Worm (Caenorhabditis elegans): ENCODE measurements around the gene snn-1.
A peak's percentile ranks its signal among the peaks of the same experiment; 100 is the strongest.

DNA sequence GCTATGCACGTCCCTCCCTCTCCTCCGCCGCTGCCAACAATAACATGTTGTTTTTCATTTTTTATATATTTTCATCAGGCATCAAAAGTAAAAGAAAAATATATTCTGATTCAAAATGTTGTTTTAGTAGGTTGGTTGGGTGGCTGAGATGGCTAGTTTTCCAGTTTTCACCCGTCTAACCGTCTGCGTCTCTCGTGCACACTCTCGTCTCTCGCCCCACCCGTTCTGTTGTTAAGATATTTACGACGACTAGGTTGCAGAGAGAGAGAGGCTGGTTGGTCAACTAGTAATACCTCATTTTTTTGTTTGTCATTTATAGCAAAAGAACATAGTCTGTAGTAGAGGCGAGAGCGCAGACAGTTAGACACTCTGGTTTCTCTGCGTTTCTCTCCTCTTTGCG is 23.7 kb upstream of the snn-1 start:
- TF ChIP-seq R02D3.7 (tag; optimal IDR thresholded peaks at IDR 0.05): no peak
- TF ChIP-seq unc-62 (GFP tag; optimal IDR thresholded peaks at IDR 0.05 in 1 of 2): peak in 1 of 2 experiments; percentile 38
- no peak for TF ChIP-seq unc-62 (tag; optimal IDR thresholded peaks at IDR 0.05)
- TF ChIP-seq aly-2 (tag; optimal IDR thresholded peaks at IDR 0.05): no peak
- no peak for TF ChIP-seq nhr-28 (tag; optimal IDR thresholded peaks at IDR 0.05)
- TF ChIP-seq unc-39 (tag; optimal IDR thresholded peaks at IDR 0.05): no peak
- no peak for TF ChIP-seq ces-1 (GFP tag; optimal IDR thresholded peaks at IDR 0.05)
- TF ChIP-seq sdz-12 (GFP tag; optimal IDR thresholded peaks at IDR 0.05): no peak
- TF ChIP-seq ceh-32 (tag; optimal IDR thresholded peaks at IDR 0.05; ENCODE audit: poor library complexity): no peak
- TF ChIP-seq fos-1 (tag; optimal IDR thresholded peaks at IDR 0.05): no peak
- no peak for TF ChIP-seq ctbp-1 (GFP tag; IDR thresholded peaks at IDR 0.05)
- no peak for TF ChIP-seq Y105C5A.15 (GFP tag; IDR thresholded peaks at IDR 0.05)
- no peak for TF ChIP-seq lin-15B (tag; optimal IDR thresholded peaks at IDR 0.05)
- no peak for TF ChIP-seq fkh-10 (GFP tag; optimal IDR thresholded peaks at IDR 0.05)
- TF ChIP-seq mdt-29 (GFP tag; IDR thresholded peaks at IDR 0.05): no peak
